Fruit fly (Drosophila melanogaster) whole organism, embryonic: Measurements from ENCODE around the gene CG7694.

Experiments used
- Aef1 ChIP-seq: fragments of 200-800 bp; sonication (Bioruptor generic); IDR thresholded peaks from 3 replicates; pipeline ENCODE4 v1.3.6; 2022; ENCODE audit warnings: missing biosample characterization, missing genetic modification characterization
- Asciz ChIP-seq: fragments of 200-800 bp; sonication (Bioruptor generic); optimal IDR thresholded peaks from 2 replicates; lab custom pipeline; 2017; ENCODE audit warnings: missing biosample characterization, mild to moderate bottlenecking, missing genetic modification characterization, missing genetic modification reagents
- Atf6 ChIP-seq: fragments of 200-800 bp; sonication (Bioruptor generic); IDR thresholded peaks from 2 replicates; pipeline ENCODE4 v1.3.6; 2022; ENCODE audit warnings: missing biosample characterization, missing genetic modification characterization
- C15 ChIP-seq: fragments of 200-800 bp; sonication (Bioruptor generic); IDR thresholded peaks from 3 replicates; pipeline ENCODE4 v1.3.6; 2022; ENCODE audit warnings: missing biosample characterization, missing genetic modification characterization
- CG10462 ChIP-seq: fragments of 200-800 bp; sonication (Bioruptor generic); optimal IDR thresholded peaks from 2 replicates; lab custom pipeline; 2016; ENCODE audit warnings: missing biosample characterization, missing genetic modification characterization
- CG11085 ChIP-seq: fragments of 200-800 bp; sonication (Bioruptor generic); IDR thresholded peaks from 2 replicates; pipeline ENCODE4 v1.3.6; 2022; ENCODE audit warnings: missing biosample characterization, missing genetic modification characterization
- CG11398 ChIP-seq: fragments of 200-800 bp; sonication (Bioruptor generic); optimal IDR thresholded peaks from 2 replicates; lab custom pipeline; 2016; ENCODE audit warnings: missing biosample characterization, missing genetic modification characterization
- CG11723 ChIP-seq: fragments of 200-800 bp; sonication (Bioruptor generic); optimal IDR thresholded peaks from 2 replicates; lab custom pipeline; 2017; ENCODE audit warnings: missing biosample characterization, mild to moderate bottlenecking, missing genetic modification characterization
- CG12942 ChIP-seq: fragments of 200-800 bp; sonication (Bioruptor generic); optimal IDR thresholded peaks from 3 replicates; lab custom pipeline; 2016; ENCODE audit warnings: missing biosample characterization, missing genetic modification characterization
- CG13894 ChIP-seq: fragments of 200-800 bp; sonication (Bioruptor generic); optimal IDR thresholded peaks from 3 replicates; lab custom pipeline; 2018; ENCODE audit warnings: missing biosample characterization, mild to moderate bottlenecking, missing genetic modification characterization, moderate library complexity
- CG15011 ChIP-seq: fragments of 200-800 bp; sonication (Bioruptor generic); optimal IDR thresholded peaks from 3 replicates; lab custom pipeline; 2018; ENCODE audit warnings: missing biosample characterization, mild to moderate bottlenecking, missing genetic modification characterization
- CG18011 ChIP-seq: fragments of 200-800 bp; sonication (Bioruptor generic); optimal IDR thresholded peaks from 2 replicates; lab custom pipeline; 2017; ENCODE audit warnings: missing biosample characterization, missing genetic modification characterization, mild to moderate bottlenecking, moderate library complexity, missing genotype
- CG30020 ChIP-seq: fragments of 200-800 bp; optimal IDR thresholded peaks from 2 replicates; lab custom pipeline; 2019; ENCODE audit warnings: missing biosample characterization, mild to moderate bottlenecking, missing genetic modification characterization, moderate library complexity
- CG3065 ChIP-seq: fragments of 200-800 bp; sonication (Bioruptor generic); optimal IDR thresholded peaks from 2 replicates; lab custom pipeline; 2016; ENCODE audit warnings: missing biosample characterization, missing genetic modification characterization
- CG31365 ChIP-seq: fragments of 200-800 bp; sonication (Bioruptor generic); optimal IDR thresholded peaks from 2 replicates; lab custom pipeline; 2018; ENCODE audit warnings: missing biosample characterization, mild to moderate bottlenecking, missing genetic modification characterization
- CG3163 ChIP-seq: fragments of 200-800 bp; sonication (Bioruptor generic); optimal IDR thresholded peaks from 3 replicates; lab custom pipeline; 2016; ENCODE audit warnings: missing biosample characterization, missing genetic modification characterization
- CG32532 ChIP-seq: fragments of 200-800 bp; sonication (Bioruptor generic); IDR thresholded peaks from 2 replicates; pipeline ENCODE4 v1.3.6; 2022; ENCODE audit warnings: missing biosample characterization, missing genetic modification characterization
- CG33557 ChIP-seq: fragments of 200-800 bp; sonication (Bioruptor generic); optimal IDR thresholded peaks from 2 replicates; lab custom pipeline; 2019; ENCODE audit warnings: missing biosample characterization, mild to moderate bottlenecking, missing genetic modification characterization, moderate library complexity
- CG7839 ChIP-seq: fragments of 200-800 bp; sonication (Bioruptor generic); optimal IDR thresholded peaks from 3 replicates; lab custom pipeline; 2018; ENCODE audit warnings: missing biosample characterization, mild to moderate bottlenecking, missing genetic modification characterization, moderate library complexity
- CG8944 ChIP-seq: fragments of 200-800 bp; sonication (Bioruptor generic); optimal IDR thresholded peaks from 3 replicates; lab custom pipeline; 2016; ENCODE audit warnings: missing biosample characterization, missing genetic modification characterization
- CoRest ChIP-seq: fragments of 200-800 bp; sonication (Bioruptor generic); optimal IDR thresholded peaks from 3 replicates; lab custom pipeline; 2018; ENCODE audit warnings: missing biosample characterization, mild to moderate bottlenecking, missing genetic modification characterization, moderate library complexity
- Dbx ChIP-seq: fragments of 200-800 bp; sonication (Bioruptor generic); IDR thresholded peaks from 3 replicates; pipeline ENCODE4 v1.3.6; 2022; ENCODE audit warnings: missing biosample characterization, missing genetic modification characterization
- E2f1 ChIP-seq: fragments of 200-800 bp; sonication (Bioruptor generic); IDR thresholded peaks from 2 replicates; pipeline ENCODE4 v1.3.6; 2022; ENCODE audit warnings: missing biosample characterization, missing genetic modification characterization
- Hr51 ChIP-seq, 2 experiments: fragments of 200-800 bp; sonication (Bioruptor generic); optimal IDR thresholded peaks; 2 replicates in 1 of 2; 3 replicates in 1 of 2; lab custom pipeline; 2016 to 2018; ENCODE audit warnings: missing biosample characterization in 2 of 2, missing genetic modification characterization in 2 of 2, mild to moderate bottlenecking in 1 of 2, moderate library complexity in 1 of 2
- Mrtf ChIP-seq: fragments of 200-800 bp; sonication (Bioruptor generic); IDR thresholded peaks from 3 replicates; pipeline ENCODE4 v1.3.6; 2022; ENCODE audit warnings: missing biosample characterization, missing genetic modification characterization
- NC2α ChIP-seq: fragments of 200-800 bp; sonication (Bioruptor generic); optimal IDR thresholded peaks from 2 replicates; lab custom pipeline; 2016; ENCODE audit warnings: missing biosample characterization, missing genetic modification characterization
- Nf-YA ChIP-seq: fragments of 200-800 bp; sonication (Bioruptor generic); IDR thresholded peaks from 2 replicates; pipeline ENCODE4 v1.3.6; 2022; ENCODE audit warnings: missing biosample characterization, missing genetic modification characterization
- Nf-YC ChIP-seq: fragments of 200-800 bp; optimal IDR thresholded peaks from 3 replicates; lab custom pipeline; 2019; ENCODE audit warnings: missing biosample characterization, mild to moderate bottlenecking, missing genetic modification characterization, moderate library complexity
- Sry-δ ChIP-seq: fragments of 200-800 bp; sonication (Bioruptor generic); optimal IDR thresholded peaks from 2 replicates; lab custom pipeline; 2016; ENCODE audit warnings: missing biosample characterization, missing genetic modification characterization
- al ChIP-seq: fragments of 200-800 bp; sonication (Bioruptor generic); IDR thresholded peaks from 2 replicates; pipeline ENCODE4 v1.3.6; 2022; ENCODE audit warnings: missing biosample characterization, missing genetic modification characterization
- amos ChIP-seq: fragments of 200-800 bp; sonication (Bioruptor generic); IDR thresholded peaks from 2 replicates; pipeline ENCODE4 v1.3.6; 2022; ENCODE audit warnings: missing biosample characterization, missing genetic modification characterization; ENCODE audit not compliant: partially characterized antibody
- bsh ChIP-seq, 2 experiments: fragments of 200-800 bp; sonication (Bioruptor generic); optimal IDR thresholded peaks; 2 replicates each; lab custom pipeline; 2017 to 2018; ENCODE audit warnings: mild to moderate bottlenecking in 2 of 2, missing biosample characterization in 2 of 2, missing genetic modification characterization in 2 of 2, moderate library complexity in 1 of 2
- corto ChIP-seq: fragments of 200-800 bp; sonication (Bioruptor generic); optimal IDR thresholded peaks from 2 replicates; lab custom pipeline; 2016; ENCODE audit warnings: missing biosample characterization, mild to moderate bottlenecking, missing genetic modification characterization, moderate library complexity
- exex ChIP-seq: fragments of 200-800 bp; sonication (Bioruptor generic); optimal IDR thresholded peaks from 4 replicates; lab custom pipeline; 2018; ENCODE audit warnings: missing biosample characterization, mild to moderate bottlenecking, missing genetic modification characterization, moderate library complexity
- eyg ChIP-seq: fragments of 200-800 bp; sonication (Bioruptor generic); optimal IDR thresholded peaks from 3 replicates; lab custom pipeline; 2016; ENCODE audit warnings: missing biosample characterization, missing genetic modification characterization
- fru ChIP-seq: fragments of >200 bp; optimal IDR thresholded peaks from 2 replicates; lab custom pipeline; 2017
- her ChIP-seq: fragments of 200-800 bp; sonication (Bioruptor generic); optimal IDR thresholded peaks from 2 replicates; lab custom pipeline; 2016; ENCODE audit warnings: missing biosample characterization, missing genetic modification characterization
- jigr1 ChIP-seq: fragments of 200-800 bp; sonication (Bioruptor generic); IDR thresholded peaks from 3 replicates; pipeline ENCODE4 v1.3.6; 2022; ENCODE audit warnings: missing biosample characterization, missing genetic modification characterization
- ken ChIP-seq: fragments of 200-800 bp; sonication (Bioruptor generic); IDR thresholded peaks from 3 replicates; pipeline ENCODE4 v1.3.6; 2022; ENCODE audit warnings: missing biosample characterization, missing genetic modification characterization
- klu ChIP-seq: fragments of 200-800 bp; sonication (Bioruptor generic); IDR thresholded peaks from 2 replicates; pipeline ENCODE4 v1.3.6; 2022; ENCODE audit warnings: missing biosample characterization, missing genetic modification characterization
- kni ChIP-seq: fragments of 200-800 bp; sonication (Bioruptor generic); optimal IDR thresholded peaks from 3 replicates; lab custom pipeline; 2017; ENCODE audit warnings: mild to moderate bottlenecking, missing biosample characterization, missing genetic modification reagents, missing genetic modification characterization
- luna ChIP-seq: fragments of 200-800 bp; sonication (Bioruptor generic); optimal IDR thresholded peaks from 2 replicates; lab custom pipeline; 2016; ENCODE audit warnings: missing biosample characterization, missing genetic modification characterization
- phol ChIP-seq: fragments of 200-800 bp; sonication (Bioruptor generic); optimal IDR thresholded peaks from 3 replicates; lab custom pipeline; 2018; ENCODE audit warnings: missing biosample characterization, mild to moderate bottlenecking, missing genetic modification characterization, moderate library complexity
- salm ChIP-seq: fragments of 200-800 bp; sonication (Bioruptor generic); optimal IDR thresholded peaks from 2 replicates; lab custom pipeline; 2018; ENCODE audit warnings: missing biosample characterization, mild to moderate bottlenecking, missing genetic modification characterization
- schlank ChIP-seq: fragments of 200-800 bp; sonication (Bioruptor generic); optimal IDR thresholded peaks from 2 replicates; lab custom pipeline; 2018; ENCODE audit warnings: missing biosample characterization, mild to moderate bottlenecking, missing genetic modification characterization
- seq ChIP-seq: fragments of 200-800 bp; sonication (Bioruptor generic); IDR thresholded peaks from 2 replicates; pipeline ENCODE4 v1.3.6; 2022; ENCODE audit warnings: missing biosample characterization, missing genetic modification characterization
- tap ChIP-seq: fragments of 200-800 bp; optimal IDR thresholded peaks from 3 replicates; lab custom pipeline; 2019; ENCODE audit warnings: missing biosample characterization, mild to moderate bottlenecking, missing genetic modification characterization, moderate library complexity
- tll ChIP-seq, 2 experiments: fragments of 200-800 bp in 1 of 2; fragments of >200 bp in 1 of 2; sonication (Bioruptor generic) in 1 of 2; optimal IDR thresholded peaks; 2 replicates each; lab custom pipeline; 2017 to 2019; ENCODE audit warnings: missing biosample characterization in 2 of 2, missing genetic modification characterization in 2 of 2, mild to moderate bottlenecking in 1 of 2, moderate library complexity in 1 of 2
- usp ChIP-seq: fragments of >200 bp; optimal IDR thresholded peaks from 2 replicates; lab custom pipeline; 2017; ENCODE audit warnings: missing biosample characterization, missing genetic modification characterization
- yki ChIP-seq: fragments of >200 bp; optimal IDR thresholded peaks from 3 replicates; lab custom pipeline; 2018
- zen2 ChIP-seq: fragments of 200-800 bp; sonication (Bioruptor generic); IDR thresholded peaks from 3 replicates; pipeline ENCODE4 v1.3.6; 2022; ENCODE audit warnings: missing biosample characterization, missing genetic modification characterization; ENCODE audit not compliant: partially characterized antibody

CG7694 gene

dm6 chr3R:18585259-18585858 is 12.5 kb downstream of the CG7694 start (continued):
- no peak for TF ChIP-seq CG12942 (GFP tag; lab: Kevin White, UChicago)
- TF ChIP-seq Aef1 (GFP tag; lab: Robert Waterston, UW), result no peak
- TF ChIP-seq luna (GFP tag; lab: Kevin White, UChicago), result no peak
- no peak for TF ChIP-seq CG15011 (GFP tag; lab: Kevin White, UChicago)
- no peak for TF ChIP-seq CG7839 (tag; lab: Kevin White, UChicago)
- TF ChIP-seq amos, result no peak; the same call in 1 of the 2 replicates
- 0 out of 3 replicates have a peak, but pooled peaks have one; percentile 24 for TF ChIP-seq ken (GFP tag; lab: Robert Waterston, UW)
- TF ChIP-seq CoRest (tag; lab: Kevin White, UChicago), result no peak
- TF ChIP-seq tll (GFP tag; optimal IDR thresholded peaks at IDR 0.05; lab: Kevin White, UChicago), result no peak
- TF ChIP-seq seq (GFP tag; lab: Robert Waterston, UW), result no peak
- TF ChIP-seq CG10462 (GFP tag; lab: Kevin White, UChicago), result no peak
- no peak for TF ChIP-seq CG11085 (GFP tag; lab: Robert Waterston, UW)
- TF ChIP-seq klu (GFP tag; lab: Robert Waterston, UW), result no peak
- no peak for TF ChIP-seq corto
- TF ChIP-seq her (GFP tag; lab: Kevin White, UChicago), result no peak
- TF ChIP-seq C15 (GFP tag; lab: Robert Waterston, UW), result no peak
- peak in 1 of 2 experiments; percentile 27 for TF ChIP-seq bsh (GFP tag; optimal IDR thresholded peaks at IDR 0.05; lab: Kevin White, UChicago)
- TF ChIP-seq Asciz (GFP tag; lab: Kevin White, UChicago), result peak; percentile 23
- no peak for TF ChIP-seq CG18011 (GFP tag; lab: Kevin White, UChicago)
- no peak for TF ChIP-seq Hr51 (GFP tag; optimal IDR thresholded peaks at IDR 0.05; lab: Kevin White, UChicago)
- TF ChIP-seq usp (GFP tag; lab: Kevin White, UChicago), result no peak
- peak; percentile 100 for TF ChIP-seq CG3163 (GFP tag; lab: Kevin White, UChicago)
- TF ChIP-seq CG3065, result no peak
- no peak for TF ChIP-seq Nf-YA (GFP tag; lab: Robert Waterston, UW)
- no peak for TF ChIP-seq tap (tag; lab: Kevin White, UChicago)
- TF ChIP-seq jigr1 (GFP tag; lab: Robert Waterston, UW), result no peak
- no peak for TF ChIP-seq Nf-YC (tag; lab: Kevin White, UChicago)
- peak; percentile 38 for TF ChIP-seq CG31365 (tag; lab: Kevin White, UChicago)
- peak; percentile 59; the same call in 1 of the 3 replicates for TF ChIP-seq zen2
- peak; percentile 69 for TF ChIP-seq exex (tag; lab: Kevin White, UChicago)
- no peak for TF ChIP-seq CG11398 (GFP tag; lab: Kevin White, UChicago)
- TF ChIP-seq Mrtf (GFP tag; lab: Robert Waterston, UW), result no peak
- no peak for TF ChIP-seq phol (tag; lab: Kevin White, UChicago)
- no peak for TF ChIP-seq CG13894 (tag; lab: Kevin White, UChicago)
- TF ChIP-seq eyg (GFP tag; lab: Kevin White, UChicago), result no peak
- no peak for TF ChIP-seq fru (lab: Kevin White, UChicago)
- TF ChIP-seq Dbx (GFP tag; lab: Robert Waterston, UW), result peak; percentile 26; the same call in 1 of the 3 replicates
- 0 out of 2 replicates have a peak, but pooled peaks have one; percentile 24 for TF ChIP-seq Atf6 (GFP tag; lab: Robert Waterston, UW)
- no peak for TF ChIP-seq salm (tag; lab: Kevin White, UChicago)
- peak; percentile 55; the same call in 1 of the 2 replicates for TF ChIP-seq CG32532 (GFP tag; lab: Robert Waterston, UW)
- no peak for TF ChIP-seq E2f1 (GFP tag; lab: Robert Waterston, UW)
- TF ChIP-seq CG11723 (GFP tag; lab: Kevin White, UChicago), result no peak
- no peak for TF ChIP-seq CG33557 (GFP tag; lab: Kevin White, UChicago)
- TF ChIP-seq CG8944 (GFP tag; lab: Kevin White, UChicago), result no peak
- no peak for TF ChIP-seq al (GFP tag; lab: Robert Waterston, UW)
- TF ChIP-seq CG30020 (tag; lab: Kevin White, UChicago), result no peak
- TF ChIP-seq schlank (tag; lab: Kevin White, UChicago), result peak; percentile 11
- TF ChIP-seq kni (GFP tag; lab: Kevin White, UChicago), result no peak
- TF ChIP-seq Sry-δ (GFP tag; lab: Kevin White, UChicago), result no peak
- no peak for TF ChIP-seq NC2α (GFP tag; lab: Kevin White, UChicago)
- TF ChIP-seq yki (lab: Kevin White, UChicago), result peak; percentile 83
